Worm (Caenorhabditis elegans): Measurements from ENCODE around the gene T04F8.3.

- no peak for TF ChIP-seq sptf-1 (tag; optimal IDR thresholded peaks at IDR 0.05)
- TF ChIP-seq efl-1 (optimal IDR thresholded peaks at IDR 0.05): no peak
- TF ChIP-seq efl-1 (GFP tag; optimal IDR thresholded peaks at IDR 0.05 in 1 of 2): no peak
- TF ChIP-seq lsy-2 (tag; optimal IDR thresholded peaks at IDR 0.05): no peak
- no peak for TF ChIP-seq nhr-90 (tag; optimal IDR thresholded peaks at IDR 0.05; ENCODE audit: poor library complexity)
Observed at ce11 chrX:11650751-11651150, 7.7 kb upstream of the T04F8.3 start, which contains the start of gene cutl-11.
